Worm (Caenorhabditis elegans): Measurements from ENCODE around the gene cyp-33C12.

- TF ChIP-seq fos-1 (tag; optimal IDR thresholded peaks at IDR 0.05), result no peak
- no peak for TF ChIP-seq unc-62 (GFP tag; optimal IDR thresholded peaks at IDR 0.05)
- no peak for TF ChIP-seq mab-5 (tag; optimal IDR thresholded peaks at IDR 0.05)
- no peak for TF ChIP-seq zag-1 (tag; optimal IDR thresholded peaks at IDR 0.05)
Measured at ce11 chrV:2156830-2157229, 47.4 kb downstream of the cyp-33C12 start, which contains the start of gene srbc-22.
